Fruit fly (Drosophila melanogaster): ENCODE measurements around the gene p-cup.

- TF ChIP-seq CG8478 (optimal IDR thresholded peaks at IDR 0.05): no peak
- peak; percentile 4 to 38 for TF ChIP-seq CTCF (optimal IDR thresholded peaks at IDR 0.05)
These were observed 51.4 kb downstream of the p-cup start, which contains the start of gene B-H1 for dm6 chrX:17397103-17397711.

All from S2 (cell line).